Worm (Caenorhabditis elegans) whole organism, midembryonic: Measurements from ENCODE around the gene col-171.

Experiments
- T22C8.4 ChIP-seq: fragments of 200-800 bp; sonication (Bioruptor generic); IDR thresholded peaks from 2 replicates; pipeline ENCODE4 v1.3.6; 2022; ENCODE audit warnings: missing genetic modification characterization, missing compliant biosample characterization
- flt-1 ChIP-seq: fragments of 200-800 bp; sonication (Bioruptor generic); IDR thresholded peaks from 2 replicates; pipeline ENCODE4 v1.3.6; 2022; ENCODE audit warnings: missing genetic modification characterization, missing compliant biosample characterization
- med-1 ChIP-seq: sonication (generic microtip); optimal IDR thresholded peaks from 2 replicates; lab custom pipeline; 2017; ENCODE audit warnings: missing genetic modification characterization, mild to moderate bottlenecking, missing compliant biosample characterization, antibody characterized with exemption, missing genetic modification reagents; ENCODE audit not compliant: insufficient read depth
- ztf-29 ChIP-seq: fragments of 200-800 bp; sonication (Bioruptor generic); IDR thresholded peaks from 2 replicates; pipeline ENCODE4 v1.3.6; 2022; ENCODE audit warnings: missing genetic modification reagents, missing genetic modification characterization, missing compliant biosample characterization

ce11 chrX:6382930-6383329, 48.8 kb downstream of the col-171 start:
- TF ChIP-seq T22C8.4 (GFP tag; lab: Robert Waterston, UW): no peak
- no peak for TF ChIP-seq flt-1 (GFP tag; lab: Robert Waterston, UW)
- TF ChIP-seq med-1 (GFP tag; lab: Kevin White, UChicago): no peak
- no peak for TF ChIP-seq ztf-29 (GFP tag; lab: Robert Waterston, UW)
